2 fruit fly cellular contexts compared by ENCODE assay signal in the genomic region with DNA sequence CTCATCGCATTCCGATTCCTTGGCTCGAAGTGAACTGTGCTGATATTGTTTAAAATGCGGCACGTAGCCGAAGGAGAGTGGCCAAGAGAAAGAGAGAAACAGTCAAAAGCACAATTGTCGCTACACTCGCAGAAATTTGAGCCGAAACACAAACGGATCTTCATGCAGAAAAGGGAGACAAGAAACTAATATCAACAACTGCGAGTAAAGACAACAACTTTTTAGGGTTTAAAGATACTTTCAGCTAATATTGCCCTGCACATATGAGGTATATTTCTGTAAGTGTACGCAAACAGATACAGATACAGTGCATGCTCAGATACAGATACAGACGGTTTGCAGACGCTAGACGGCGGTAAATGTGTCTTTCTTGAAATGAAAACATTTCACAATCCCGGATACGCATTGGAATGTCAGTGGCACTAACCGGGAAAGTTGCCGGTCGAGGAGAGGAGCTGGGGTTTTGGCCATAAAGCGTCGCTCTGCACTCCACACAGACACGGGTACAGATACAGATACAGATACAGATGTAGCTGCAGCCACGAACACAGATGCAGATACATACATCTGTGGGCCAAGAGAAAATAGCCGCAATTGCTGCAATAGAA.
TF ChIP-seq lines count a peak whose summit lies in the region.

No protein-coding gene starts in this region.

TF ChIP-seq in whole organism, embryonic, 481 proteins besides CTCF, POLR2A, EP300 and RAD21 (continued from another document and continues in another):
- TF ChIP-seq CG18764 (GFP tag; optimal IDR thresholded peaks at IDR 0.05; lab: Kevin White, UChicago) (peak; percentile 89), CG42726 (GFP tag; IDR thresholded peaks at IDR 0.05; lab: Robert Waterston, UW; ENCODE audit: partially characterized antibody) (no peak), pho (GFP tag; optimal IDR thresholded peaks at IDR 0.05; lab: Kevin White, UChicago) (peak; percentile 52), tgo (GFP tag; IDR thresholded peaks at IDR 0.05; lab: Robert Waterston, UW) (peak; percentile 85), CG8359 (GFP tag; optimal IDR thresholded peaks at IDR 0.05; lab: Kevin White, UChicago; ENCODE audit: borderline replicate concordance) (peak; percentile 78), MBD-R2 (GFP tag; IDR thresholded peaks at IDR 0.05; lab: Robert Waterston, UW) (peak; percentile 65; the same call in 1 of the 2 replicates), wdn (GFP tag; IDR thresholded peaks at IDR 0.05; lab: Robert Waterston, UW) (peak; percentile 78), nmo (GFP tag; optimal IDR thresholded peaks at IDR 0.05; lab: Kevin White, UChicago) (peak; percentile 86), CG18011 (GFP tag; optimal IDR thresholded peaks at IDR 0.05; lab: Kevin White, UChicago) (peak; percentile 57), NC2α (GFP tag; optimal IDR thresholded peaks at IDR 0.05; lab: Kevin White, UChicago) (peak; percentile 78), Dref (GFP tag; IDR thresholded peaks at IDR 0.05; lab: Robert Waterston, UW) (no peak), CG6854 (GFP tag; optimal IDR thresholded peaks at IDR 0.05; lab: Kevin White, UChicago) (peak; percentile 56), vfl (GFP tag; optimal IDR thresholded peaks at IDR 0.05; lab: Kevin White, UChicago) (peak; percentile 4), Adf1 (GFP tag; IDR thresholded peaks at IDR 0.05; lab: Robert Waterston, UW) (no peak), p53 (GFP tag; optimal IDR thresholded peaks at IDR 0.05; lab: Kevin White, UChicago) (peak; percentile 82), wor (GFP tag; IDR thresholded peaks at IDR 0.05; lab: Robert Waterston, UW) (peak; percentile 85), Doc2 (GFP tag; IDR thresholded peaks at IDR 0.05; lab: Robert Waterston, UW) (no peak), tin (GFP tag; optimal IDR thresholded peaks at IDR 0.05; lab: Kevin White, UChicago) (peak; percentile 93), CG10366 (GFP tag; IDR thresholded peaks at IDR 0.05; lab: Robert Waterston, UW) (peak; percentile 89), hbn (GFP tag; IDR thresholded peaks at IDR 0.05; lab: Robert Waterston, UW; ENCODE audit: partially characterized antibody) (no peak), zen2 (GFP tag; IDR thresholded peaks at IDR 0.05; lab: Robert Waterston, UW; ENCODE audit: partially characterized antibody) (no peak), CG6689 (GFP tag; IDR thresholded peaks at IDR 0.05; lab: Robert Waterston, UW) (peak; percentile 90), CG18476 (GFP tag; optimal IDR thresholded peaks at IDR 0.05; lab: Kevin White, UChicago) (peak; percentile 72), CG5245 (GFP tag; optimal IDR thresholded peaks at IDR 0.05; lab: Kevin White, UChicago) (peak; percentile 89), CG8089 (GFP tag; optimal IDR thresholded peaks at IDR 0.05; lab: Kevin White, UChicago) (peak; percentile 93), ara (GFP tag; IDR thresholded peaks at IDR 0.05; lab: Robert Waterston, UW) (peak; percentile 91), sna (GFP tag; IDR thresholded peaks at IDR 0.05; lab: Robert Waterston, UW; ENCODE audit: partially characterized antibody) (no peak), eyg (GFP tag; optimal IDR thresholded peaks at IDR 0.05; lab: Kevin White, UChicago) (peak; percentile 75), vvl (GFP tag; IDR thresholded peaks at IDR 0.05; lab: Robert Waterston, UW) (peak; percentile 94), nau (GFP tag; optimal IDR thresholded peaks at IDR 0.05; lab: Kevin White, UChicago) (peak; percentile 87), CG11695 (GFP tag; IDR thresholded peaks at IDR 0.05; lab: Robert Waterston, UW) (peak; percentile 78), Camta (GFP tag; optimal IDR thresholded peaks at IDR 0.05; lab: Kevin White, UChicago) (peak; percentile 91), Dip3 (GFP tag; optimal IDR thresholded peaks at IDR 0.05; lab: Kevin White, UChicago) (peak; percentile 76), ap (GFP tag; IDR thresholded peaks at IDR 0.05; lab: Robert Waterston, UW) (peak; percentile 84), ken (GFP tag; IDR thresholded peaks at IDR 0.05; lab: Robert Waterston, UW) (peak; percentile 90), unpg (GFP tag; optimal IDR thresholded peaks at IDR 0.05; lab: Kevin White, UChicago) (peak; percentile 89), Sry-δ (GFP tag; optimal IDR thresholded peaks at IDR 0.05; lab: Kevin White, UChicago) (peak; percentile 55), CG4854 (GFP tag; optimal IDR thresholded peaks at IDR 0.05; lab: Kevin White, UChicago) (peak; percentile 69), CG30020 (tag; optimal IDR thresholded peaks at IDR 0.05; lab: Kevin White, UChicago) (peak; percentile 33), CG9437 (GFP tag; optimal IDR thresholded peaks at IDR 0.05; lab: Kevin White, UChicago) (peak; percentile 72), Ets65A (GFP tag; lab: Kevin White, UChicago) (peak; percentile 94), CG11247 (GFP tag; IDR thresholded peaks at IDR 0.05; lab: Robert Waterston, UW) (peak; percentile 82), gfzf (GFP tag; optimal IDR thresholded peaks at IDR 0.05; lab: Kevin White, UChicago) (peak; percentile 3), CG13424 (tag; optimal IDR thresholded peaks at IDR 0.05; lab: Kevin White, UChicago) (peak; percentile 84), CG6791 (GFP tag; IDR thresholded peaks at IDR 0.05; lab: Robert Waterston, UW; ENCODE audit: partially characterized antibody) (no peak), MTF-1 (GFP tag; optimal IDR thresholded peaks at IDR 0.05; lab: Kevin White, UChicago; ENCODE audit: borderline replicate concordance) (peak; percentile 83), CG10959 (GFP tag; IDR thresholded peaks at IDR 0.05; lab: Robert Waterston, UW) (peak; percentile 70), fru (optimal IDR thresholded peaks at IDR 0.05; lab: Kevin White, UChicago) (no peak), grn (GFP tag; optimal IDR thresholded peaks at IDR 0.05; lab: Kevin White, UChicago) (peak; percentile 53), Stat92E (GFP tag; optimal IDR thresholded peaks at IDR 0.05; lab: Kevin White, UChicago) (no peak), CG7987 (GFP tag; optimal IDR thresholded peaks at IDR 0.05; lab: Kevin White, UChicago) (peak; percentile 60), gro (GFP tag; optimal IDR thresholded peaks at IDR 0.05; lab: Kevin White, UChicago) (peak; percentile 46), Six4 (GFP tag; optimal IDR thresholded peaks at IDR 0.05; lab: Kevin White, UChicago) (peak; percentile 76), al (GFP tag; IDR thresholded peaks at IDR 0.05; lab: Robert Waterston, UW) (peak; percentile 62), knrl (GFP tag; IDR thresholded peaks at IDR 0.05; lab: Robert Waterston, UW; ENCODE audit: partially characterized antibody) (no peak), CG3407 (GFP tag; optimal IDR thresholded peaks at IDR 0.05; lab: Kevin White, UChicago) (peak; percentile 86), CG43689 (GFP tag; IDR thresholded peaks at IDR 0.05; lab: Robert Waterston, UW) (peak; percentile 80), pan (optimal IDR thresholded peaks at IDR 0.05; lab: Kevin White, UChicago) (no peak), pan (GFP tag; optimal IDR thresholded peaks at IDR 0.05 in 1 of 2, IDR thresholded peaks at IDR 0.05 in 1 of 2) (peak in 1 of 2 experiments; percentile 93), pb (GFP tag; optimal IDR thresholded peaks at IDR 0.05; lab: Kevin White, UChicago) (peak; percentile 66), HmgZ (tag; optimal IDR thresholded peaks at IDR 0.05; lab: Kevin White, UChicago) (peak; percentile 77)

TF ChIP-seq in whole organism, prepupa, 60 proteins besides CTCF, POLR2A, EP300 and RAD21 (continued from another document):
- peak; percentile 93 for TF ChIP-seq Sox14 (GFP tag; optimal IDR thresholded peaks at IDR 0.05; lab: Kevin White, UChicago)
- peak; percentile 96 for TF ChIP-seq CG4318 (GFP tag; optimal IDR thresholded peaks at IDR 0.05; lab: Kevin White, UChicago)
- TF ChIP-seq Eip75B (GFP tag; optimal IDR thresholded peaks at IDR 0.05; lab: Kevin White, UChicago) = peak; percentile 92
- peak; percentile 90 for TF ChIP-seq net (GFP tag; optimal IDR thresholded peaks at IDR 0.05; lab: Kevin White, UChicago)
- TF ChIP-seq OdsH (GFP tag; optimal IDR thresholded peaks at IDR 0.05; lab: Kevin White, UChicago) = peak; percentile 95
- peak; percentile 77 for TF ChIP-seq CG6808 (GFP tag; optimal IDR thresholded peaks at IDR 0.05; lab: Kevin White, UChicago)
- peak; percentile 92 for TF ChIP-seq Met (GFP tag; optimal IDR thresholded peaks at IDR 0.05; lab: Kevin White, UChicago)
- TF ChIP-seq Hr39 (GFP tag; optimal IDR thresholded peaks at IDR 0.05; lab: Kevin White, UChicago) = peak; percentile 91
- TF ChIP-seq lz (GFP tag; optimal IDR thresholded peaks at IDR 0.05; lab: Kevin White, UChicago) = peak; percentile 87
- TF ChIP-seq CG3032 (tag; optimal IDR thresholded peaks at IDR 0.05; lab: Kevin White, UChicago) = peak; percentile 81
